Fruit fly (Drosophila melanogaster) Kc167 (cell line): ENCODE measurements around the gene CG2772.

Experiments
- Myc ChIP-seq: fragments of >200 bp; optimal IDR thresholded peaks from 2 replicates; lab custom pipeline; 2017; ENCODE audit warnings: missing external identifiers
- Sin3A ChIP-seq: fragments of >200 bp; optimal IDR thresholded peaks from 2 replicates; lab custom pipeline; 2018; ENCODE audit warnings: missing external identifiers
- h ChIP-seq: fragments of >200 bp; optimal IDR thresholded peaks from 3 replicates; lab custom pipeline; 2018; ENCODE audit warnings: missing external identifiers
- insv ChIP-seq: fragments of >200 bp; optimal IDR thresholded peaks from 3 replicates; lab custom pipeline; 2018; ENCODE audit warnings: missing external identifiers
- psq ChIP-seq: fragments of >200 bp; optimal IDR thresholded peaks from 2 replicates; lab custom pipeline; 2017; ENCODE audit warnings: missing external identifiers
- ttk ChIP-seq: sonication (Bioruptor generic); optimal IDR thresholded peaks from 2 replicates; lab custom pipeline; 2017; ENCODE audit warnings: missing external identifiers

Gene CG2772

DNA sequence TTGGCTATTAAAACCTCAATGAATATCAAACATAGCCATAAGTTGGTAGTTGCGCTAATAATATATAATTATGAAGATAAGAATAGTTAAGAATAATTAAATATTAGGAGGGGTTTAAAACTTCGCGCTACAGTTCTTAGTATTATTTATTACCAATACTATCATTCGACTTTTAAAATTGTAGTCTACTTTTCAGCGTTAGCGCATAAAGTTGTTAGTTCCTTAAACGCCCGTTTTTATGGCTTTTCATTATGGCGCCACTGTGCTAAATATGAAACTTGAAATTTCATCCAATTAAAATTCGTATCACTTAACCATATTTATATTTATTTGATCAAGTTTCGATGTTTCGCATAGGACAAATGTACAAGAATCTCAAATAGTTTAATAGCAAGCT lies 34.6 kb downstream of the CG2772 start:
- TF ChIP-seq Myc (lab: Kevin White, UChicago) (no peak), ttk (lab: Kevin White, UChicago) (no peak), psq (lab: Kevin White, UChicago) (no peak), Sin3A (lab: Kevin White, UChicago) (no peak), insv (lab: Kevin White, UChicago) (no peak), h (lab: Kevin White, UChicago) (no peak)

DNA sequence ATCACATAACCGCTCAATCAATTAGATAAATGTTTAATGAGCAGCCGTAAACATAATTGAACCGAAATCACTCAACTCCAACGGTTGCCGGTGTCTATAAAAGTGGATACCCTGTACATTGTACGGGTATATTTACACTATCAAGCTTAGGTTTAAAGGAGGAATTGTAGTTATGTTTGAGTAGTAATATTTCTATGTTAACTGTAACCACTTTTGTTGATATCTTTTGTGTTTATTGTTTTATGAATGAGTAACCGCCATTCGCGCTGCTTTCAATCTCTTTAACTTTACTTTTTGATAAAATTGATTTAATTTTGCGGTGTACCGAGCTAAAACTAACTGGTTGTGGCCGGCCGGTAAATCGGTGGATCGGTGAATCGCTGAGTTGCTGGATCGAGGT lies 36.2 kb downstream of the CG2772 start:
- TF ChIP-seq psq (lab: Kevin White, UChicago) (no peak), Sin3A (lab: Kevin White, UChicago) (no peak), Myc (lab: Kevin White, UChicago) (no peak), ttk (lab: Kevin White, UChicago) (no peak), h (lab: Kevin White, UChicago) (no peak), insv (lab: Kevin White, UChicago) (no peak)

DNA sequence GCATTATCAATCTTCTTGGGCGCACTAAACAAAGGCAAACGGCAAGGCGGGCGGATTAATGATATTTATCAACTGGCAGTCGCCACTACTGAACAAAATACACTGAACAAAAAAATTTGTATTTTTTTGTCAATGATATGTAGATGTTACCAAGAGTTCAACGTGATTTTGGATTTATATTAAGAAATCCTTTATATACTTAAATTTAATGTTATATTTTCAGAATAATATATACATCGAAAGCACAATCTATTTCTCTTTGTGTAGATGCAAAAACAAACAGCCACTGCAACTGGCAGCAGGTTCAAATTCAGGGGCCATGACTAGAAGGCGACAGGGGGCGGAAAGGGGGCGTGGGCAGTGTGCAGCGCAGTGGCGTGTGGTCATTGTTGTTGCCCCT lies 36.9 kb downstream of the CG2772 start:
- no peak for TF ChIP-seq insv (lab: Kevin White, UChicago)
- no peak for TF ChIP-seq ttk (lab: Kevin White, UChicago)
- TF ChIP-seq psq (lab: Kevin White, UChicago) = no peak
- no peak for TF ChIP-seq h (lab: Kevin White, UChicago)
- TF ChIP-seq Sin3A (lab: Kevin White, UChicago) = no peak
- no peak for TF ChIP-seq Myc (lab: Kevin White, UChicago)

DNA sequence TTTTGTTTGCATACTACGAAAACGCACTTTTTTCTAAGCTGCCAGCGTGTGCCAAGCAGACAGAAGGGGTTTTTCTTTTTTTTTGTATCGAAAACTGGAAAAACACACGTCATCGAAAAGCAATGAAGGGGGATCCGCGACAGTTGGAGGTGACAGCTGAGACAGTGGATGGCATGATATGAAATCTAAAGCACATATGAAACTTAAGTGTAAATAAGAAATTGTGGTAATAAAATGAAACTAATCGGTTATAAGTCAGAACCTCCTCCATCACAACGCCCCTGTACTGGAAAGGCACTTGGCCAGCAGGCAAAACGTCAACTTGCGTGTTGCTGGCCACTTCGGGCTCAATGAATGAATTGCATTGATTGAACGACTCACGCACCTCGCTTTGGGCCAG lies 37.9 kb downstream of the CG2772 start:
- TF ChIP-seq Sin3A (lab: Kevin White, UChicago) (no peak), h (lab: Kevin White, UChicago) (no peak), ttk (lab: Kevin White, UChicago) (no peak), Myc (lab: Kevin White, UChicago) (no peak), psq (lab: Kevin White, UChicago) (no peak), insv (lab: Kevin White, UChicago) (no peak)

DNA sequence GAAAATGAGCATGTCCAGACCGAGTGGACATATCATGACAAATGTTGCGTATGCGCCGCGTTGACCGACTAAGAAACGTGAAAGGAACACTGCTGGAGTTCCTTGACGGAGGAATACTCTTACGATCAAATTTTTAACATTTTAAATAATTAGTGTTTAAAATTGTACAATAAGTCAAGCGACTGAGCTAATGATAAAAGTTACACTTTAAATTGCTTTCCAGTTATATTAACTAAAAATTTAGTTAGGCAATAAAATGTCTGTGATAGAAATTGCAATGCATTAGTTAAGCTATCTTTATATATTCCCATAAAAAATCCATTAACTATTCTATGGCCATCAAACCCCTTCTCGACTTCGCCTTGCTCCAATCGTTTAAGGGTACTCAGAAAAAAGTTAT lies 39.0 kb downstream of the CG2772 start:
- TF ChIP-seq insv (lab: Kevin White, UChicago) = no peak
- TF ChIP-seq Sin3A (lab: Kevin White, UChicago) = no peak
- TF ChIP-seq psq (lab: Kevin White, UChicago) = no peak
- no peak for TF ChIP-seq h (lab: Kevin White, UChicago)
- TF ChIP-seq Myc (lab: Kevin White, UChicago) = no peak
- no peak for TF ChIP-seq ttk (lab: Kevin White, UChicago)

DNA sequence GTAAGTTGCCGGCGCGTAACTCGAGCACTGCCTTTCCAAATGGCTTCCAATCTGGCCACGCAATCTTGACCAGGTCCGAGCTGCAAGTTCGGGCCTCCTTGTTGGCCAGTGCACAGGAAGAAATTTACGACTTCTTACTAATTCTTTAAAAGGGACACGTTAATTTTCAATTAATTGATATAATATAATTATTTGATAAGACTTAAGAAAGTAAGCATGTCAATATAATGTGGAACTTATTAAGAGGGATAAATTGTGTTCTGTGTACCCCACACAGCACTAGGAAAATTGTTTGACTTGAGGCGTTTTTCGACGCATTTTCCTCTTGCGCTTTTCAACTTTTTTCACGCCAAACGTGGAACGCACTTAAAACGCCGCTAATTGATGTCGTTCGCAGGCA lies 39.7 kb downstream of the CG2772 start:
- TF ChIP-seq psq (lab: Kevin White, UChicago) (no peak), ttk (lab: Kevin White, UChicago) (no peak), h (lab: Kevin White, UChicago) (no peak), insv (lab: Kevin White, UChicago) (no peak)

DNA sequence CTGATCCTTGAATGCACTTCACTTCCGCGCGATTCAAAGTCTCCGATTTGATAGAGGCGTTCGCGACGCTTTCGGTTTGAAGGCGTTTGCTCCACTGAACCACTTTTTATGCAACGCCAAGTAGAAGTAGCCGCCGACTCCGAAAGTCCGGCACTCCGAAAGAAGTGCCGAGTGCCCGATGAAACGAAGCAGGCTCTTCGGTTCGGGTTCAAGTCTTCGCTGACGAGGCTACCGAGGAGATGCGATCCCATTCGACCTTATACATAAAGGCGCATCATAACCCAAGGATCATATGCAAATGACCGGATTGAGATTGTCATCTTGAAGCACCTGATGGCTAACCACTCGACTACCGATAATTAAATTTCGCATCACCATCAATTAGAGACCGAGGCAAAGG lies 45.2 kb downstream of the CG2772 start, which contains the start of gene CG15414:
TSS of gene CG15414 (minus strand) at position 101 of the 400 bp plus-strand sequence.
- TF ChIP-seq ttk (lab: Kevin White, UChicago) (no peak), Myc (lab: Kevin White, UChicago) (no peak), insv (lab: Kevin White, UChicago) (no peak), Sin3A (lab: Kevin White, UChicago) (no peak), h (lab: Kevin White, UChicago) (no peak), psq (lab: Kevin White, UChicago) (no peak)

DNA sequence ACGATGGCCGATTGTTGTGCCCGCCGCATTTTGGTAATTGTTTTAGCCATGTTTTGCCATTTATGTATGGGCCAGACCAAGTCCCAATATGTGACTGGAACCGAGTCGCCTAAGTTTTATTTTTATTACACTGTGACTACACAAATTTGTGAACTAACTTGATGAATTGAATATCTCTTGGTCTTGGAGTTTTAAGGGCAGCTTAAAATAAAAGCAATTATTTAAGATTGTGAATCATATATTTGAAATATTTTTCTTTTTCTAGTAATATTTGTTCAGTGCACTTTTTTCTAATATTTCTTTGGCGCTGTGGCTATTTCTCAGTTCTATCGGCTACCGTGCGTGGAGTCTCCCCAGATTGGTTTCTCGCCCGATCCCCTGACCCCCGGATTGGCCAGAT lies 47.7 kb downstream of the CG2772 start:
- TF ChIP-seq Sin3A (lab: Kevin White, UChicago) (no peak), ttk (lab: Kevin White, UChicago) (no peak), h (lab: Kevin White, UChicago) (no peak), psq (lab: Kevin White, UChicago) (no peak), insv (lab: Kevin White, UChicago) (no peak), Myc (lab: Kevin White, UChicago) (no peak)

DNA sequence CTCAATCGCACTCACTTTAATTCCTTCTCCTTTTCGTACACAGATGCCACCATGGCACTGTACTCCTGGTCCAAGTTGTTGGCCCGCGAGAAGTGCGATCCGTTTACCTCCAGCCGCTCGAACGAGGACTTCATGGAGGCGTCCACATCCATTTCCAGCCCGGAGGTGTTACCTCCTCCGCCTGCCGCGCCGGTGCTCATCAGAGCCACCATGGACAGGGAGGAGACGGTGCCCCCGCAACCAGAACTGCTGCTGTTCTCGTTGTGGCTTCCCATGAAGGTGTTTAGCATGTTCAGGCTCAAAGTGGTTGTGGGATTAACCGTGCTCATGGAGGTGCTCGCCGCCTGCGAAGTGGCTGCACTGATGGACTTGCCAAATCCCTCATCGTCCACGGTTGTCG lies 49.7 kb downstream of the CG2772 start:
- TF ChIP-seq psq (lab: Kevin White, UChicago) (no peak), h (lab: Kevin White, UChicago) (no peak), ttk (lab: Kevin White, UChicago) (no peak), Myc (lab: Kevin White, UChicago) (no peak), insv (lab: Kevin White, UChicago) (no peak), Sin3A (lab: Kevin White, UChicago) (no peak)
